Worm (Caenorhabditis elegans) whole organism, early embryonic: ENCODE results near the gene ZK154.1.

ENCODE experiments used
- B0310.2 ChIP-seq: sonication (generic microtip); optimal IDR thresholded peaks from 2 replicates; lab custom pipeline; 2016; ENCODE audit warnings: mild to moderate bottlenecking, missing genetic modification characterization, missing compliant biosample characterization
- F13C5.2 ChIP-seq: sonication (generic microtip); optimal IDR thresholded peaks from 2 replicates; lab custom pipeline; 2017; ENCODE audit warnings: mild to moderate bottlenecking, missing genetic modification characterization, inconsistent platforms, missing compliant biosample characterization
- aly-1 ChIP-seq: sonication (generic microtip); optimal IDR thresholded peaks from 2 replicates; lab custom pipeline; 2016; ENCODE audit warnings: missing genetic modification characterization, missing compliant biosample characterization
- ama-1 ChIP-seq: fragments of 150-350 bp; optimal IDR thresholded peaks from 2 replicates; lab custom pipeline; 2014
- ceh-13 ChIP-seq: fragments of 200-800 bp; sonication (Bioruptor generic); optimal IDR thresholded peaks from 2 replicates; lab custom pipeline; 2018; ENCODE audit warnings: mild to moderate bottlenecking, missing genetic modification characterization, missing compliant biosample characterization
- ceh-36 ChIP-seq: sonication (generic microtip); optimal IDR thresholded peaks from 2 replicates; lab custom pipeline; 2016; ENCODE audit warnings: missing genetic modification characterization, inconsistent platforms, missing compliant biosample characterization
- ets-7 ChIP-seq: sonication (generic microtip); optimal IDR thresholded peaks from 2 replicates; lab custom pipeline; 2016; ENCODE audit warnings: missing genotype, missing genetic modification characterization, missing compliant biosample characterization
- flt-1 ChIP-seq: fragments of 200-800 bp; sonication (Bioruptor generic); IDR thresholded peaks from 2 replicates; pipeline ENCODE4 v1.3.6; 2022; ENCODE audit warnings: missing genetic modification characterization, missing compliant biosample characterization
- hmbx-1 ChIP-seq: sonication (generic microtip); optimal IDR thresholded peaks from 2 replicates; lab custom pipeline; 2016; ENCODE audit warnings: mild to moderate bottlenecking, missing genetic modification characterization, missing compliant biosample characterization
- hmg-4 ChIP-seq: fragments of 200-800 bp; sonication (Bioruptor generic); optimal IDR thresholded peaks from 2 replicates; lab custom pipeline; 2018; ENCODE audit warnings: mild to moderate bottlenecking, missing genetic modification characterization, missing compliant biosample characterization
- hnd-1 ChIP-seq: sonication (generic microtip); optimal IDR thresholded peaks from 2 replicates; lab custom pipeline; 2016; ENCODE audit warnings: missing genetic modification characterization, missing compliant biosample characterization
- pes-1 ChIP-seq: fragments of 200-800 bp; sonication (Bioruptor generic); IDR thresholded peaks from 2 replicates; pipeline ENCODE4 v1.3.6; 2022; ENCODE audit warnings: missing genetic modification reagents, missing genetic modification characterization, missing compliant biosample characterization
- scrt-1 ChIP-seq: fragments of 200-800 bp; sonication (Bioruptor generic); IDR thresholded peaks from 2 replicates; pipeline ENCODE4 v1.3.6; 2022; ENCODE audit warnings: missing genetic modification characterization, missing compliant biosample characterization
- sea-1 ChIP-seq: fragments of 200-800 bp; sonication (Bioruptor generic); conservative IDR thresholded peaks from 2 replicates; pipeline ENCODE4 v1.3.6; 2022; ENCODE audit warnings: missing genetic modification characterization, missing compliant biosample characterization
- tbx-11 ChIP-seq: fragments of 200-800 bp; sonication (Bioruptor generic); IDR thresholded peaks from 2 replicates; pipeline ENCODE4 v1.3.6; 2022; ENCODE audit warnings: missing genetic modification characterization, missing compliant biosample characterization
- tbx-37 ChIP-seq: fragments of 200-800 bp; sonication (Bioruptor generic); conservative IDR thresholded peaks from 2 replicates; pipeline ENCODE4 v1.3.6; 2022; ENCODE audit warnings: missing genetic modification reagents, missing genetic modification characterization, missing compliant biosample characterization
- tra-4 ChIP-seq: sonication (generic microtip); optimal IDR thresholded peaks from 2 replicates; lab custom pipeline; 2017; ENCODE audit warnings: missing genetic modification characterization, missing compliant biosample characterization

The ZK154.1 gene

ce11 chrX:7825707-7826106 lies 46.3 kb downstream of the ZK154.1 start:
- peak; percentile 60 for TF ChIP-seq ama-1 (lab: Kevin White, UChicago)
- no peak for TF ChIP-seq hnd-1
- TF ChIP-seq ceh-13 (GFP tag; lab: Kevin White, UChicago), result no peak
- peak; percentile 14 for TF ChIP-seq hmg-4 (GFP tag; lab: Kevin White, UChicago)

ce11 chrX:7826590-7827260 lies 47.3 kb downstream of the ZK154.1 start:
- TF ChIP-seq tbx-11 (no peak), ets-7 (tag; lab: Kevin White, UChicago) (no peak), F13C5.2 (tag; lab: Kevin White, UChicago) (no peak), flt-1 (no peak), pes-1 (GFP tag; lab: Robert Waterston, UW) (no peak), B0310.2 (no peak), hmg-4 (GFP tag; lab: Kevin White, UChicago) (no peak), tra-4 (tag; lab: Kevin White, UChicago) (no peak), scrt-1 (no peak), ceh-36 (tag; lab: Kevin White, UChicago) (no peak), hnd-1 (no peak), tbx-37 (GFP tag; lab: Robert Waterston, UW) (no peak), ama-1 (lab: Kevin White, UChicago) (no peak), hmbx-1 (tag; lab: Kevin White, UChicago) (no peak), aly-1 (tag; lab: Kevin White, UChicago) (no peak)

- TF ChIP-seq tbx-11 (no peak), B0310.2 (no peak), sea-1 (no peak), hmbx-1 (tag; lab: Kevin White, UChicago) (no peak), hnd-1 (no peak), ets-7 (tag; lab: Kevin White, UChicago) (no peak), scrt-1 (no peak), ceh-36 (tag; lab: Kevin White, UChicago) (no peak), ceh-13 (GFP tag; lab: Kevin White, UChicago) (no peak), tbx-37 (GFP tag; lab: Robert Waterston, UW) (no peak), ama-1 (lab: Kevin White, UChicago) (no peak), flt-1 (no peak), aly-1 (tag; lab: Kevin White, UChicago) (no peak), hmg-4 (GFP tag; lab: Kevin White, UChicago) (no peak), pes-1 (GFP tag; lab: Robert Waterston, UW) (no peak), tra-4 (tag; lab: Kevin White, UChicago) (no peak), F13C5.2 (tag; lab: Kevin White, UChicago) (no peak)
Observed at ce11 chrX:7827989-7828388, 48.6 kb downstream of the ZK154.1 start.
